Fruit fly (Drosophila melanogaster) whole organism, embryonic: Measurements from ENCODE around the gene CG13085.
A peak's percentile ranks its signal among the peaks of the same experiment; 100 is the strongest.

Experiments
- Aef1 ChIP-seq: fragments of 200-800 bp; sonication (Bioruptor generic); IDR thresholded peaks from 3 replicates; pipeline ENCODE4 v1.3.6; 2022; ENCODE audit warnings: missing biosample characterization, missing genetic modification characterization
- Antp ChIP-seq: fragments of 200-800 bp; sonication (Bioruptor generic); optimal IDR thresholded peaks from 3 replicates; lab custom pipeline; 2016; ENCODE audit warnings: missing biosample characterization, missing genetic modification characterization
- BEAF-32 ChIP-seq: fragments of 200-800 bp; sonication (Bioruptor generic); optimal IDR thresholded peaks from 3 replicates; lab custom pipeline; 2017; ENCODE audit warnings: missing biosample characterization, missing genetic modification characterization, mild to moderate bottlenecking, moderate library complexity, missing genetic modification reagents
- Bdp1 ChIP-seq: fragments of 200-800 bp; sonication (Bioruptor generic); optimal IDR thresholded peaks from 3 replicates; lab custom pipeline; 2016; ENCODE audit warnings: missing biosample characterization, missing genetic modification characterization
- CG10267 ChIP-seq: fragments of 200-800 bp; sonication (Bioruptor generic); optimal IDR thresholded peaks from 2 replicates; lab custom pipeline; 2018; ENCODE audit warnings: missing biosample characterization, mild to moderate bottlenecking, missing genetic modification characterization, moderate library complexity
- CG10654 ChIP-seq: fragments of 200-800 bp; sonication (Bioruptor generic); optimal IDR thresholded peaks from 2 replicates; lab custom pipeline; 2016; ENCODE audit warnings: missing biosample characterization, missing genetic modification characterization
- CG15269 ChIP-seq: fragments of 200-800 bp; sonication (Bioruptor generic); optimal IDR thresholded peaks from 2 replicates; lab custom pipeline; 2018; ENCODE audit warnings: missing biosample characterization, mild to moderate bottlenecking, missing genetic modification characterization, moderate library complexity
- CG15514 ChIP-seq: fragments of 200-800 bp; sonication (Bioruptor generic); optimal IDR thresholded peaks from 3 replicates; lab custom pipeline; 2017; ENCODE audit warnings: missing biosample characterization, missing genetic modification characterization, mild to moderate bottlenecking, moderate library complexity, missing genetic modification reagents
- CG15601 ChIP-seq: fragments of 200-800 bp; sonication (Bioruptor generic); optimal IDR thresholded peaks from 3 replicates; lab custom pipeline; 2019; ENCODE audit warnings: missing biosample characterization, mild to moderate bottlenecking, missing genetic modification characterization, moderate library complexity
- CG1602 ChIP-seq: fragments of 200-800 bp; sonication (Bioruptor generic); optimal IDR thresholded peaks from 3 replicates; lab custom pipeline; 2016; ENCODE audit warnings: missing biosample characterization, missing genetic modification characterization
- CG16813 ChIP-seq: fragments of 200-800 bp; sonication (Bioruptor generic); IDR thresholded peaks from 3 replicates; pipeline ENCODE4 v1.3.6; 2022; ENCODE audit warnings: missing biosample characterization, missing genetic modification characterization; ENCODE audit not compliant: partially characterized antibody
- CG17359 ChIP-seq: fragments of 200-800 bp; sonication (Bioruptor generic); optimal IDR thresholded peaks from 3 replicates; lab custom pipeline; 2018; ENCODE audit warnings: missing biosample characterization, mild to moderate bottlenecking, missing genetic modification characterization, moderate library complexity
- CG31224 ChIP-seq: fragments of 200-800 bp; sonication (Bioruptor generic); IDR thresholded peaks from 2 replicates; pipeline ENCODE4 v1.3.6; 2022; ENCODE audit warnings: missing biosample characterization, missing genetic modification characterization
- CG3407 ChIP-seq: fragments of 200-800 bp; sonication (Bioruptor generic); optimal IDR thresholded peaks from 2 replicates; lab custom pipeline; 2018; ENCODE audit warnings: missing biosample characterization, mild to moderate bottlenecking, missing genetic modification characterization
- CG34224 ChIP-seq: fragments of 200-800 bp; sonication (Bioruptor generic); IDR thresholded peaks from 3 replicates; pipeline ENCODE4 v1.3.6; 2022; ENCODE audit warnings: missing biosample characterization, missing genetic modification characterization; ENCODE audit not compliant: partially characterized antibody
- CG34422 ChIP-seq: fragments of 200-800 bp; sonication (Bioruptor generic); IDR thresholded peaks from 3 replicates; pipeline ENCODE4 v1.3.6; 2022; ENCODE audit warnings: missing biosample characterization, missing genetic modification characterization
- CG4617 ChIP-seq: fragments of 200-800 bp; sonication (Bioruptor generic); optimal IDR thresholded peaks from 3 replicates; lab custom pipeline; 2016; ENCODE audit warnings: missing biosample characterization, missing genetic modification characterization, borderline replicate concordance
- CG5245 ChIP-seq: fragments of 200-800 bp; sonication (Bioruptor generic); optimal IDR thresholded peaks from 3 replicates; lab custom pipeline; 2016; ENCODE audit warnings: missing biosample characterization, missing genetic modification characterization
- CG9797 ChIP-seq: fragments of 200-800 bp; sonication (Bioruptor generic); optimal IDR thresholded peaks from 3 replicates; lab custom pipeline; 2018; ENCODE audit warnings: missing biosample characterization, mild to moderate bottlenecking, missing genetic modification characterization
- Doc2 ChIP-seq: fragments of 200-800 bp; sonication (Bioruptor generic); IDR thresholded peaks from 2 replicates; pipeline ENCODE4 v1.3.6; 2022; ENCODE audit warnings: missing biosample characterization, missing genetic modification characterization
- E2f2 ChIP-seq: fragments of 200-800 bp; sonication (Bioruptor generic); IDR thresholded peaks from 2 replicates; pipeline ENCODE4 v1.3.6; 2022; ENCODE audit warnings: missing biosample characterization, missing genetic modification characterization
- Ets65A ChIP-seq: fragments of 200-800 bp; sonication (Bioruptor generic); peaks from one replicate; lab custom pipeline; 2016; ENCODE audit warnings: missing biosample characterization, missing genetic modification characterization
- Hr78 ChIP-seq, 2 experiments: fragments of 200-800 bp in 1 of 2; fragments of >200 bp in 1 of 2; sonication (Bioruptor generic) in 1 of 2; optimal IDR thresholded peaks; 2 replicates each; lab custom pipeline; 2017 to 2019; ENCODE audit warnings: missing biosample characterization in 2 of 2, missing genetic modification characterization in 2 of 2, mild to moderate bottlenecking in 1 of 2, moderate library complexity in 1 of 2
- MESR4 ChIP-seq: fragments of 200-800 bp; sonication (Bioruptor generic); optimal IDR thresholded peaks from 2 replicates; lab custom pipeline; 2018; ENCODE audit warnings: missing biosample characterization, mild to moderate bottlenecking, missing genetic modification characterization, moderate library complexity
- MTF-1 ChIP-seq: fragments of 200-800 bp; sonication (Bioruptor generic); optimal IDR thresholded peaks from 2 replicates; lab custom pipeline; 2018; ENCODE audit warnings: missing biosample characterization, mild to moderate bottlenecking, missing genetic modification characterization, borderline replicate concordance
- NC2α ChIP-seq: fragments of 200-800 bp; sonication (Bioruptor generic); optimal IDR thresholded peaks from 2 replicates; lab custom pipeline; 2016; ENCODE audit warnings: missing biosample characterization, missing genetic modification characterization
- Nf-YC ChIP-seq: fragments of 200-800 bp; optimal IDR thresholded peaks from 3 replicates; lab custom pipeline; 2019; ENCODE audit warnings: missing biosample characterization, mild to moderate bottlenecking, missing genetic modification characterization, moderate library complexity
- Rx ChIP-seq: fragments of 200-800 bp; sonication (Bioruptor generic); IDR thresholded peaks from 2 replicates; pipeline ENCODE4 v1.3.6; 2022; ENCODE audit warnings: missing biosample characterization, missing genetic modification characterization
- ac ChIP-seq: fragments of 200-800 bp; sonication (Bioruptor generic); optimal IDR thresholded peaks from 3 replicates; lab custom pipeline; 2017; ENCODE audit warnings: missing biosample characterization, mild to moderate bottlenecking, missing genetic modification characterization
- amos ChIP-seq: fragments of 200-800 bp; sonication (Bioruptor generic); IDR thresholded peaks from 2 replicates; pipeline ENCODE4 v1.3.6; 2022; ENCODE audit warnings: missing biosample characterization, missing genetic modification characterization; ENCODE audit not compliant: partially characterized antibody
- aop ChIP-seq: fragments of 200-800 bp; sonication (Bioruptor generic); IDR thresholded peaks from 2 replicates; pipeline ENCODE4 v1.3.6; 2022; ENCODE audit warnings: missing biosample characterization, missing genetic modification characterization
- ash1 ChIP-seq: fragments of 200-800 bp; sonication (Bioruptor generic); optimal IDR thresholded peaks from 2 replicates; lab custom pipeline; 2018; ENCODE audit warnings: missing biosample characterization, mild to moderate bottlenecking, missing genetic modification characterization
- bbx ChIP-seq: fragments of 200-800 bp; sonication (Bioruptor generic); IDR thresholded peaks from 2 replicates; pipeline ENCODE4 v1.3.6; 2022; ENCODE audit warnings: missing biosample characterization, missing genetic modification characterization; ENCODE audit not compliant: partially characterized antibody
- caup ChIP-seq: fragments of 200-800 bp; sonication (Bioruptor generic); optimal IDR thresholded peaks from 3 replicates; lab custom pipeline; 2017; ENCODE audit warnings: missing biosample characterization, mild to moderate bottlenecking, missing genetic modification characterization, moderate library complexity; ENCODE audit not compliant: severe bottlenecking
- dmrt11E ChIP-seq: fragments of 200-800 bp; sonication (Bioruptor generic); optimal IDR thresholded peaks from 3 replicates; lab custom pipeline; 2018; ENCODE audit warnings: missing biosample characterization, mild to moderate bottlenecking, missing genetic modification characterization, moderate library complexity
- gt ChIP-seq: fragments of 200-800 bp; sonication (Bioruptor generic); IDR thresholded peaks from 2 replicates; pipeline ENCODE4 v1.3.6; 2022; ENCODE audit warnings: missing biosample characterization, missing genetic modification characterization
- hbn ChIP-seq: fragments of 200-800 bp; sonication (Bioruptor generic); IDR thresholded peaks from 2 replicates; pipeline ENCODE4 v1.3.6; 2022; ENCODE audit warnings: missing biosample characterization, missing genetic modification characterization; ENCODE audit not compliant: partially characterized antibody
- jigr1 ChIP-seq: fragments of 200-800 bp; sonication (Bioruptor generic); IDR thresholded peaks from 3 replicates; pipeline ENCODE4 v1.3.6; 2022; ENCODE audit warnings: missing biosample characterization, missing genetic modification characterization
- jing ChIP-seq: fragments of 200-800 bp; sonication (Bioruptor generic); optimal IDR thresholded peaks from 2 replicates; lab custom pipeline; 2018; ENCODE audit warnings: missing biosample characterization, mild to moderate bottlenecking, missing genetic modification characterization
- ken ChIP-seq: fragments of 200-800 bp; sonication (Bioruptor generic); IDR thresholded peaks from 3 replicates; pipeline ENCODE4 v1.3.6; 2022; ENCODE audit warnings: missing biosample characterization, missing genetic modification characterization
- lola ChIP-seq, 3 experiments: fragments of >200 bp in 2 of 3; fragments of 200-800 bp in 1 of 3; sonication (Bioruptor generic) in 1 of 3; optimal IDR thresholded peaks; 2 replicates each; lab custom pipeline; 2017 to 2019; ENCODE audit warnings: missing biosample characterization in 3 of 3, missing genetic modification characterization in 3 of 3, mild to moderate bottlenecking in 1 of 3, moderate library complexity in 1 of 3
- mld ChIP-seq: fragments of 200-800 bp; sonication (Bioruptor generic); IDR thresholded peaks from 3 replicates; pipeline ENCODE4 v1.3.6; 2022; ENCODE audit warnings: missing biosample characterization, missing genetic modification characterization; ENCODE audit not compliant: partially characterized antibody
- nerfin-2 ChIP-seq: fragments of 200-800 bp; sonication (Bioruptor generic); IDR thresholded peaks from 2 replicates; pipeline ENCODE4 v1.3.6; 2022; ENCODE audit warnings: missing biosample characterization, missing genetic modification characterization; ENCODE audit not compliant: partially characterized antibody
- peb ChIP-seq: fragments of 200-800 bp; sonication (Bioruptor generic); IDR thresholded peaks from 2 replicates; pipeline ENCODE4 v1.3.6; 2022; ENCODE audit warnings: missing biosample characterization, missing genetic modification characterization
- pho ChIP-seq: fragments of 200-800 bp; sonication (Bioruptor generic); optimal IDR thresholded peaks from 2 replicates; lab custom pipeline; 2016; ENCODE audit warnings: missing biosample characterization, missing genetic modification characterization
- sens-2 ChIP-seq: fragments of 200-800 bp; sonication (Bioruptor generic); IDR thresholded peaks from 2 replicates; pipeline ENCODE4 v1.3.6; 2022; ENCODE audit warnings: missing biosample characterization, missing genetic modification characterization
- zen2 ChIP-seq: fragments of 200-800 bp; sonication (Bioruptor generic); IDR thresholded peaks from 3 replicates; pipeline ENCODE4 v1.3.6; 2022; ENCODE audit warnings: missing biosample characterization, missing genetic modification characterization; ENCODE audit not compliant: partially characterized antibody

CG13085 gene

DNA sequence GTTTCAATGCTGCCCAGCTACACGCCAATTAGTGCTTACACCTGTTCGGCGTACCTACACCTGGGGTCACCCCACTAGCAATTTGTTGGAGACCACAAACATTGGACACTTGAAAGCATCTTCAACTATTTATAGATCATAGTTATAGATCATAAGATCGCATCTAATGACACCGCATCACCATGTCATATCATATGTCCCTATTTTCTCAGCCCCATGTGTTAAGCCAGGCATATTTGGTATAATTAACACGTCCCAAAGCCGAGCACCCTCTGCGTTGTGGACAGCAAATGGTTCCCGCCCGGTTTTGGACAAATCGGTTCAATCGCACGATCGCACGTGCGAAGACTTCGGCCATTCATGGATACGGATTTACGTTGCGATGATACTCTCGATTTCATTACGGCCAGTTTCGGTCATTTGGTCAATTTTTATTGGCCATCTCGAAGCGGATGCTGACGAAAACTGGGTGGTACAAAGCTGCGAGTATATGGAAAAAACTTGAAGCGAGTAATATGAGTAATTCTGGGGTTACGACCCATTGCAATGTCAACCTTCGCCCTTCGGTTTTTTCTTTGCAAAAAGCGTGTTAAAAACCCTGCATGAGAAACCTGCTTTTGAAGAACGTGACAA is 15.9 kb downstream of the CG13085 start (continued):
- TF ChIP-seq Nf-YC (tag; lab: Kevin White, UChicago) = peak; percentile 8
- TF ChIP-seq ac (GFP tag; lab: Kevin White, UChicago) = peak; percentile 25
- peak; percentile 52; the same call in 1 of the 2 replicates for TF ChIP-seq sens-2 (GFP tag; lab: Robert Waterston, UW)
- TF ChIP-seq gt (GFP tag; lab: Robert Waterston, UW) = peak; percentile 43; the same call in 1 of the 2 replicates
- peak; percentile 96 for TF ChIP-seq CG15269
- peak; percentile 93 for TF ChIP-seq CG15601
- no peak for TF ChIP-seq MESR4 (GFP tag; lab: Kevin White, UChicago)
- no peak for TF ChIP-seq nerfin-2 (GFP tag; lab: Robert Waterston, UW)
- TF ChIP-seq E2f2 = peak; percentile 78
- peak; percentile 86 for TF ChIP-seq CG34422
- TF ChIP-seq CG17359 = peak; percentile 82
- TF ChIP-seq caup = peak; percentile 69
- peak; percentile 91 for TF ChIP-seq NC2α (GFP tag; lab: Kevin White, UChicago)
- peak; percentile 7 for TF ChIP-seq BEAF-32
- TF ChIP-seq MTF-1 (GFP tag; lab: Kevin White, UChicago) = peak; percentile 27
- no peak for TF ChIP-seq aop
- TF ChIP-seq pho (GFP tag; lab: Kevin White, UChicago) = peak; percentile 86
- no peak for TF ChIP-seq CG9797 (GFP tag; lab: Kevin White, UChicago)
- TF ChIP-seq CG4617 = no peak
- no peak for TF ChIP-seq amos (GFP tag; lab: Robert Waterston, UW)
- peak; percentile 21; the same call in 1 of the 2 replicates for TF ChIP-seq peb (GFP tag; lab: Robert Waterston, UW)
- TF ChIP-seq bbx (GFP tag; lab: Robert Waterston, UW) = no peak
- TF ChIP-seq CG10267 (tag; lab: Kevin White, UChicago) = peak; percentile 57
- peak; percentile 22; the same call in 1 of the 2 replicates for TF ChIP-seq CG31224
- peak; percentile 92 for TF ChIP-seq ken (GFP tag; lab: Robert Waterston, UW)
- TF ChIP-seq CG5245 (GFP tag; lab: Kevin White, UChicago) = peak; percentile 72
- peak; percentile 97 for TF ChIP-seq Ets65A (GFP tag; lab: Kevin White, UChicago)
- TF ChIP-seq Antp (GFP tag; lab: Kevin White, UChicago) = peak; percentile 77
- TF ChIP-seq CG3407 = peak; percentile 61
- no peak for TF ChIP-seq zen2 (GFP tag; lab: Robert Waterston, UW)
- no peak for TF ChIP-seq CG16813 (GFP tag; lab: Robert Waterston, UW)
- no peak for TF ChIP-seq mld (GFP tag; lab: Robert Waterston, UW)
- peak; percentile 54; the same call in 1 of the 2 replicates for TF ChIP-seq Rx (GFP tag; lab: Robert Waterston, UW)
- TF ChIP-seq Bdp1 (GFP tag; lab: Kevin White, UChicago) = peak; percentile 62
- TF ChIP-seq Aef1 = peak; percentile 91
- TF ChIP-seq Hr78 (GFP tag; optimal IDR thresholded peaks at IDR 0.05; lab: Kevin White, UChicago) = peak in 1 of 2 experiments; percentile 67
- no peak for TF ChIP-seq CG34224 (GFP tag; lab: Robert Waterston, UW)
- TF ChIP-seq lola (GFP tag; optimal IDR thresholded peaks at IDR 0.05; lab: Kevin White, UChicago) = peak in 1 of 3 experiments; percentile 68
- peak; percentile 62 for TF ChIP-seq CG15514
- TF ChIP-seq CG1602 (GFP tag; lab: Kevin White, UChicago) = peak; percentile 83
- TF ChIP-seq jigr1 = 0 out of 3 replicates have a peak, but pooled peaks have one; percentile 52
- peak; percentile 88 for TF ChIP-seq jing (GFP tag; lab: Kevin White, UChicago)
- peak; percentile 63 for TF ChIP-seq CG10654
- peak; percentile 67 for TF ChIP-seq dmrt11E (tag; lab: Kevin White, UChicago)
- TF ChIP-seq Doc2 = no peak
- TF ChIP-seq ash1 (GFP tag; lab: Kevin White, UChicago) = no peak
- no peak for TF ChIP-seq hbn (GFP tag; lab: Robert Waterston, UW)
